Worm (Caenorhabditis elegans): ENCODE measurements around the gene prmt-1.

The prmt-1 gene

ce11 chrV:20269661-20270137 is at the start of gene prmt-1, which contains the start of gene cdkr-3:
Gene prmt-1 (minus strand): TSS chrV:20269711.
Gene cdkr-3 (plus strand): TSS chrV:20270107.
- peak; percentile 47 for TF ChIP-seq lsy-2 (tag; optimal IDR thresholded peaks at IDR 0.05)
- peak; percentile 20 for TF ChIP-seq nhr-237 (tag; optimal IDR thresholded peaks at IDR 0.05)
- peak; percentile 77 for TF ChIP-seq mep-1 (tag; optimal IDR thresholded peaks at IDR 0.05)
- TF ChIP-seq unc-120 (tag; optimal IDR thresholded peaks at IDR 0.05; ENCODE audit: poor library complexity, severe bottlenecking) = no peak
- TF ChIP-seq bed-3 (GFP tag; optimal IDR thresholded peaks at IDR 0.05) = no peak
- no peak for TF ChIP-seq mls-2 (tag; optimal IDR thresholded peaks at IDR 0.05)
- TF ChIP-seq ces-1 (GFP tag; optimal IDR thresholded peaks at IDR 0.05) = peak; percentile 61
- TF ChIP-seq ceh-43 (GFP tag; optimal IDR thresholded peaks at IDR 0.05) = peak; percentile 4
- TF ChIP-seq nhr-76 (tag; optimal IDR thresholded peaks at IDR 0.05) = no peak

ce11 chrV:20317442-20317841 is 47.9 kb upstream of the prmt-1 start, which contains the start of gene Y113G7C.1:
Gene Y113G7C.1 (plus strand): TSS chrV:20317742.
- TF ChIP-seq nhr-28 (tag; optimal IDR thresholded peaks at IDR 0.05) = no peak
- TF ChIP-seq zip-8 (tag; optimal IDR thresholded peaks at IDR 0.05) = no peak
- no peak for TF ChIP-seq unc-62 (GFP tag; optimal IDR thresholded peaks at IDR 0.05)
- no peak for TF ChIP-seq unc-39 (tag; optimal IDR thresholded peaks at IDR 0.05)
- no peak for TF ChIP-seq drap-1 (GFP tag; optimal IDR thresholded peaks at IDR 0.05)
- no peak for TF ChIP-seq lin-13 (tag; optimal IDR thresholded peaks at IDR 0.05)
- no peak for TF ChIP-seq lin-32 (GFP tag; optimal IDR thresholded peaks at IDR 0.05)
- TF ChIP-seq mep-1 (tag; optimal IDR thresholded peaks at IDR 0.05) = no peak
- TF ChIP-seq ham-2 (GFP tag; optimal IDR thresholded peaks at IDR 0.05) = no peak
- no peak for TF ChIP-seq bed-3 (GFP tag; optimal IDR thresholded peaks at IDR 0.05)

ce11 chrV:20311519-20311918 is 42.0 kb upstream of the prmt-1 start, which contains the start of gene clec-262:
Gene clec-262 (plus strand): TSS chrV:20311819.
- TF ChIP-seq unc-39 (tag; optimal IDR thresholded peaks at IDR 0.05) (no peak), nhr-2 (tag; optimal IDR thresholded peaks at IDR 0.05) (no peak), zip-8 (tag; optimal IDR thresholded peaks at IDR 0.05) (no peak), lin-13 (tag; optimal IDR thresholded peaks at IDR 0.05) (no peak), elt-3 (tag; optimal IDR thresholded peaks at IDR 0.05) (no peak), ztf-11 (tag; optimal IDR thresholded peaks at IDR 0.05) (no peak), cnd-1 (tag; optimal IDR thresholded peaks at IDR 0.05) (no peak), unc-62 (GFP tag; optimal IDR thresholded peaks at IDR 0.05) (no peak), M03D4.4 (tag; optimal IDR thresholded peaks at IDR 0.05) (no peak), elt-1 (tag; optimal IDR thresholded peaks at IDR 0.05; ENCODE audit: borderline replicate concordance, insufficient read depth) (no peak), lsy-2 (tag; optimal IDR thresholded peaks at IDR 0.05) (no peak), bed-3 (GFP tag; optimal IDR thresholded peaks at IDR 0.05) (no peak)

ce11 chrV:20310575-20310974 is 41.1 kb upstream of the prmt-1 start, which contains the start of gene ZC15.10:
Gene ZC15.10 (plus strand): TSS chrV:20310736.
- TF ChIP-seq blmp-1 (tag; optimal IDR thresholded peaks at IDR 0.05) (no peak), snpc-4 (tag; optimal IDR thresholded peaks at IDR 0.05) (no peak), flh-1 (GFP tag; optimal IDR thresholded peaks at IDR 0.05) (no peak), ham-2 (GFP tag; optimal IDR thresholded peaks at IDR 0.05) (no peak), zip-8 (tag; optimal IDR thresholded peaks at IDR 0.05) (no peak), elt-3 (tag; optimal IDR thresholded peaks at IDR 0.05) (no peak), mab-5 (tag; optimal IDR thresholded peaks at IDR 0.05) (no peak), elt-1 (tag; optimal IDR thresholded peaks at IDR 0.05; ENCODE audit: borderline replicate concordance, insufficient read depth) (no peak), nhr-28 (tag; optimal IDR thresholded peaks at IDR 0.05) (no peak), unc-62 (GFP tag; optimal IDR thresholded peaks at IDR 0.05) (no peak), unc-120 (tag; optimal IDR thresholded peaks at IDR 0.05; ENCODE audit: poor library complexity, severe bottlenecking) (no peak), ces-1 (GFP tag; optimal IDR thresholded peaks at IDR 0.05) (no peak), tbx-8 (GFP tag; optimal IDR thresholded peaks at IDR 0.05) (no peak), lsy-2 (tag; optimal IDR thresholded peaks at IDR 0.05) (no peak)

ce11 chrV:20305803-20306202 is 36.3 kb upstream of the prmt-1 start, which contains the start of gene ZC15.1:
Gene ZC15.1 (plus strand): TSS chrV:20306103.
- TF ChIP-seq ham-2 (GFP tag; optimal IDR thresholded peaks at IDR 0.05) (no peak), ztf-11 (tag; optimal IDR thresholded peaks at IDR 0.05) (no peak), sem-2 (GFP tag; optimal IDR thresholded peaks at IDR 0.05) (no peak), flh-1 (GFP tag; optimal IDR thresholded peaks at IDR 0.05) (no peak), mab-5 (tag; optimal IDR thresholded peaks at IDR 0.05) (no peak), snpc-4 (tag; optimal IDR thresholded peaks at IDR 0.05) (no peak), nhr-12 (tag; optimal IDR thresholded peaks at IDR 0.05) (no peak), elt-3 (tag; optimal IDR thresholded peaks at IDR 0.05) (no peak)
